Worm (Caenorhabditis elegans) whole organism, L4 larva: ENCODE results near the gene ZK632.9.

Experiments
- aha-1 ChIP-seq: fragments of 150-350 bp; peaks from one replicate; lab custom pipeline; 2014; ENCODE audit warnings: missing biosample characterization, missing genetic modification characterization
- egl-27 ChIP-seq: sonication (generic microtip); optimal IDR thresholded peaks from 3 replicates; lab custom pipeline; 2017; ENCODE audit warnings: missing biosample characterization, missing genetic modification reagents, missing genetic modification characterization
- hmg-1.1 ChIP-seq: fragments of 200-800 bp; sonication (Bioruptor generic); IDR thresholded peaks from 2 replicates; pipeline ENCODE4 v1.3.6; 2022; ENCODE audit warnings: missing genetic modification reagents, missing genetic modification characterization, missing compliant biosample characterization
- lin-15B ChIP-seq: fragments of 150-350 bp; sonication (generic microtip); optimal IDR thresholded peaks from 3 replicates; lab custom pipeline; 2014; ENCODE audit warnings: missing biosample characterization, missing genetic modification characterization
- lin-38 ChIP-seq: fragments of 200-800 bp; sonication (Bioruptor generic); IDR thresholded peaks from 2 replicates; pipeline ENCODE4 v1.3.6; 2022; ENCODE audit warnings: missing genetic modification reagents, missing genetic modification characterization, missing compliant biosample characterization
- mes-2 ChIP-seq: sonication (generic microtip); optimal IDR thresholded peaks from 2 replicates; lab custom pipeline; 2016; ENCODE audit warnings: missing genotype, mild to moderate bottlenecking, missing genetic modification characterization, missing compliant biosample characterization; ENCODE audit not compliant: poor library complexity, severe bottlenecking
- nhr-237 ChIP-seq: sonication (generic microtip); optimal IDR thresholded peaks from 2 replicates; lab custom pipeline; 2017; ENCODE audit warnings: missing biosample characterization, missing genetic modification characterization
- pqm-1 ChIP-seq: sonication (generic microtip); optimal IDR thresholded peaks from 2 replicates; lab custom pipeline; 2017; ENCODE audit warnings: missing biosample characterization, missing genetic modification characterization
- unc-62 ChIP-seq, 3 experiments: fragments of 150-350 bp in 1 of 3; sonication (generic microtip); optimal IDR thresholded peaks in 2 of 3; peaks in 1 of 3; 1 replicate in 1 of 3; 2 replicates in 2 of 3; lab custom pipeline; 2014 to 2017; ENCODE audit warnings: missing biosample characterization in 3 of 3, missing genetic modification characterization in 3 of 3, missing genetic modification reagents in 3 of 3, missing genotype in 1 of 3
- ztf-7 ChIP-seq: fragments of 150-350 bp; optimal IDR thresholded peaks from 2 replicates; lab custom pipeline; 2014; ENCODE audit warnings: missing biosample characterization, missing genetic modification characterization

- TF ChIP-seq unc-62 (GFP tag; optimal IDR thresholded peaks at IDR 0.05 in 1 of 2; lab: Kevin White, UChicago) (no peak), unc-62 (tag; optimal IDR thresholded peaks at IDR 0.05; lab: Kevin White, UChicago) (no peak), mes-2 (tag; lab: Kevin White, UChicago) (no peak), egl-27 (tag; lab: Kevin White, UChicago) (no peak), aha-1 (tag; lab: Kevin White, UChicago) (no peak), pqm-1 (no peak), nhr-237 (tag; lab: Kevin White, UChicago) (no peak), ztf-7 (tag; lab: Kevin White, UChicago) (no peak), hmg-1.1 (GFP tag; lab: Robert Waterston, UW) (no peak), lin-38 (GFP tag; lab: Robert Waterston, UW) (no peak), lin-15B (tag; lab: Kevin White, UChicago) (no peak)
Measured at ce11 chrIII:9874515-9874914, 49.3 kb upstream of the ZK632.9 start.
